Fruit fly (Drosophila melanogaster) S2 (cell line): ENCODE data around the gene Pglym87.

Experiments used
- CG8478 ChIP-seq: fragments of >200 bp; optimal IDR thresholded peaks from 2 replicates; lab custom pipeline; 2018
- CTCF ChIP-seq, 2 experiments: fragments of >200 bp; optimal IDR thresholded peaks; 2 replicates each; lab custom pipeline; 2018

The Pglym87 gene

dm6 chr3R:12244468-12245060 is 12.0 kb upstream of the Pglym87 start:
- TF ChIP-seq CG8478 (lab: Kevin White, UChicago) = no peak

DNA sequence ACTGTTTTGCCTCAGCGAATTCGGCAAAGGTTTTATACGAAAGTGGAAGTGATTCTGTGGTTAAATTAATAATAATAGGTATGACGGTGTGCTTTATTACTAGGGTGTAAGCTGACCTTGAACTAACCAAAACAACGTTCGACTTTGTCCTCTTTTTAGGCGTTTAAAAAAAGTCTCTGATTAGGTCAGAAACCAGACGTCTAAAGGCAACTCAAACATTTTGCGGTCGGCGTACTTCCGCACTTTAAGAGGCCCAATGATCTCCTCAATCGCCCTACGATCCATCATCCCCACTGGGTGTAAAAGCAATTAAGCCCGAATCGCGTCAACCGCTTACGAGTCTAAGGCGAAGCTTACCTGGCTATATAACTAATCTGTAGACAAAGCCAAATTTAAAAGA is 6.6 kb upstream of the Pglym87 start, which contains the start of gene Cyp313a3:
Cyp313a3 (minus strand) TSS at position 101 of the 400 bp plus-strand sequence.
- no peak for TF ChIP-seq CTCF (optimal IDR thresholded peaks at IDR 0.05; lab: Kevin White, UChicago)
- TF ChIP-seq CG8478 (lab: Kevin White, UChicago) = no peak

- TF ChIP-seq CTCF (optimal IDR thresholded peaks at IDR 0.05; lab: Kevin White, UChicago) (no peak), CG8478 (lab: Kevin White, UChicago) (no peak)
Measured at dm6 chr3R:12236804-12237203, 4.3 kb upstream of the Pglym87 start, which contains the start of gene Cyp313a2. Gene Cyp313a2, minus strand, starts transcription at chr3R:12236904.

- TF ChIP-seq CTCF (optimal IDR thresholded peaks at IDR 0.05; lab: Kevin White, UChicago) (no peak), CG8478 (lab: Kevin White, UChicago) (no peak)
Measured at dm6 chr3R:12234584-12234983, 2.1 kb upstream of the Pglym87 start, which contains the start of gene Cyp313a5. Gene Cyp313a5, minus strand, starts transcription at chr3R:12234684.

DNA sequence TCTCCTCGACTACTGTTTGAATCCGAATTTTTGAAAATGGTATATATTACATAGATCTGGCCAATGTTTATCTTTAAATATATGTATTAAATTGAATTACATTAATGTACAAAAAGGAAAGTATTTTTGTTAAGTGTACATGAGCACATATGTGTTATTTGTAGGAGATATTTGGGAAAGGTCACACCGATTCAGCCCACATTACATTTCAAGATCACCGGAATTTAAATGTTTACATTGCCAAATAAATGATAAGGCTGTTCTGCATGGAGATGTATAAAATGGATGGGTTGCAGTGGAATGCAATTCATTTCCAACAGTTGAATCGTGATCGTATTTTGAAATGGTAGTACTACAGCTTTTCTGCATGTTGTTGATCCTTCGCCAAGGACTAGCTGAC is 3.4 kb downstream of the Pglym87 start, which contains the start of gene CG3916:
CG3916 (plus strand) TSS at position 301 of the 400 bp plus-strand sequence.
- TF ChIP-seq CTCF (optimal IDR thresholded peaks at IDR 0.05; lab: Kevin White, UChicago) (no peak), CG8478 (lab: Kevin White, UChicago) (no peak)

DNA sequence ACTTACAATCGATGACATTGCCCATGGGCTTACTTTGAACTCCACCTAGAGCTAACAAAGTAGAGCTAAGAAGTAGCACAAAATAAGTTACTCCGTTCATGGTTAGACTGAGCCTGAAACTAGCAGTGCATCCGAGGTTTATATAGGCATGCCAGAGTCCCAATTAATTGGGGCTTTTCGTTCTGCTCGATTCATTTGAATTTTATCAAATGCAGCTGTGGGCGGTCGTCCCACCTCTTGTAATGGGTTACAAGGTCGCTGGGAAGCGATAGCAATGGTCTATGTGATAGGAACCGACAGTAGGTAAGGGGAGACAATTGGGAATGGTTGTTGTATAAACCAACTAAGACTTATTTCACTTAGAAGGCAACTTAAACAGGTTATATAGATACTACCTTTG is 6.3 kb downstream of the Pglym87 start, which contains the start of gene CG12256:
CG12256 (minus strand) TSS at position 101 of the 400 bp plus-strand sequence.
- TF ChIP-seq CG8478 (lab: Kevin White, UChicago) (no peak), CTCF (optimal IDR thresholded peaks at IDR 0.05; lab: Kevin White, UChicago) (no peak)

- TF ChIP-seq CG8478 (lab: Kevin White, UChicago) = no peak
- no peak for TF ChIP-seq CTCF (optimal IDR thresholded peaks at IDR 0.05; lab: Kevin White, UChicago)
Measured at dm6 chr3R:12224919-12225318, 7.6 kb downstream of the Pglym87 start, which contains the start of gene CG17404. Gene CG17404, minus strand, starts transcription at chr3R:12225019.

dm6 chr3R:12222093-12222492 is 10.4 kb downstream of the Pglym87 start, which contains the start of gene Rsbp15:
Gene Rsbp15, plus strand, starts transcription at chr3R:12222387.
- TF ChIP-seq CG8478 (lab: Kevin White, UChicago) = no peak
- peak; percentile 86 to 91 for TF ChIP-seq CTCF (optimal IDR thresholded peaks at IDR 0.05; lab: Kevin White, UChicago)

DNA sequence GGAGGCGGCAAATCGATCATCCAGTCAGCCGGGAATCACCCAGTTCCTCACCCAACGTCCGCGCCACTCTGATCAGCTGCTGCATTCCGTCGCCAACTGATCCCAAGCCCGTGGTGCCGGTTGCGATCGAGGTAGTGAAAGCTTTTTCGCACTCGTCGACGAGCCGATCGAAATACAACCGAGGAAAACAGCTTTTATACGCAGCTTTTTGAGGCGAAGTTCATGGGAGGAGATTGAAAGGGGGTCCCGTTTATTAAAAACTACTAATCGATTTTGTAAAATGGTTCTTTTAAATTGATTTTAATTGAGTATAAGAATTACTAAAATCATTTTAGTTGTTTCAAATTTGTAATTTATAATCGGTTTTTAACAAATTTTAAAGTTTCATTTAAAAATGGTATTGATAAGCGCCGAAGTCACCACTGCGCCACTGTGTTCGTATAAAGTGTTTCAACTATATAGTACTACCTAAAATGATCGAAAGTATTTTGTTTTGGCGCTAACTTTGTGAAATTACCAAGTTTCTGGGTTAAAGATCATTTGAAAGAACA is 11.1 kb downstream of the Pglym87 start, which contains the start of gene CG4860:
CG4860 (minus strand) TSS at position 99 of the 551 bp plus-strand sequence.
- TF ChIP-seq CG8478 (lab: Kevin White, UChicago) (no peak), CTCF (optimal IDR thresholded peaks at IDR 0.05; lab: Kevin White, UChicago) (no peak)

DNA sequence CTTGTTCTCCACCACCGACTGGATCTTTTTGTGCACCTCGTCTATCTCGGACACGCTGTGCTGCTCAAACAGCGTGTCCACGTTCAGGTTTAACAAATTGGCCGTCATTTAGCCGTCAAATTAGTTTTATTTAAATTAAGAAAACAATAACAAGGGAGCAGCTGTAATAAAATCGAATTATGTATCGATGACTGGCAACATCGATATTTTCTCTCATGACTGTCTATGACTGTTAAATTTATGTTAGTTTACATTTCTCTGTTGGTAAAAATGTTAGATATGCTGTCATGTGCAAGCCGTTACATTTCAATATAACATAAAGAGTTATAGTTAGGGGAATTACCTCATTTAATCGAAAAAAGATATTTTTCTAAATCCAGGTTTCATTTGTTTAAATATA is 13.0 kb downstream of the Pglym87 start, which contains the start of gene Cog1:
Cog1 (minus strand) TSS at position 190 of the 400 bp plus-strand sequence.
- TF ChIP-seq CTCF (optimal IDR thresholded peaks at IDR 0.05; lab: Kevin White, UChicago) (no peak), CG8478 (lab: Kevin White, UChicago) (no peak)

DNA sequence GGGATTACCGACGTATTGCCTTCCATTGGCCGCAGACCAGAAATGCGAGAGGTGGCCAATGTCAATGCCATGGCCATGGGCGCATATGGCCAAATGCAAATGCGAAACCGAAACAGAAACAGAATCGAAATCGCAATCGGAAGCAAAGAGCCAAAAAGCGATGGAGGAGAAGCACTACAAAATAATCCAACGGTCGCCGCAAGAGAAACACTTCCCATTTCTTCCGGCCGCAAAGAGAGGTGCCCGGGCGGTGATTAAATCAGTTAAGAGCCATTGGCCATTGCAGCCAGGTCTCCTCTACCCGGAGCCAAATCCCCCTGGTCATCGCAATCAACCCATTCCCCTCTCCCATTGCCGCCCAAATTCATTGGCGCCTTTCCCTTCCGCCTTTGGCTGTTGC is 18.3 kb downstream of the Pglym87 start, which contains the start of gene CG14742:
CG14742 (plus strand) TSS at position 301 of the 400 bp plus-strand sequence.
- TF ChIP-seq CG8478 (lab: Kevin White, UChicago) = no peak

- no peak for TF ChIP-seq CG8478 (lab: Kevin White, UChicago)
- no peak for TF ChIP-seq CTCF (optimal IDR thresholded peaks at IDR 0.05; lab: Kevin White, UChicago)
Measured at dm6 chr3R:12211552-12211951, 21.0 kb downstream of the Pglym87 start.

dm6 chr3R:12210260-12210659 is 22.3 kb downstream of the Pglym87 start, which contains the start of gene CG4830:
Gene CG4830, minus strand, starts transcription at chr3R:12210360.
- TF ChIP-seq CTCF (optimal IDR thresholded peaks at IDR 0.05; lab: Kevin White, UChicago) (no peak), CG8478 (lab: Kevin White, UChicago) (no peak)

dm6 chr3R:12197641-12198040 is 34.9 kb downstream of the Pglym87 start, which contains the start of gene Adk1:
Gene Adk1, plus strand, starts transcription at chr3R:12197941.
- TF ChIP-seq CG8478 (lab: Kevin White, UChicago) = no peak
- no peak for TF ChIP-seq CTCF (optimal IDR thresholded peaks at IDR 0.05; lab: Kevin White, UChicago)

dm6 chr3R:12196100-12196499 is 36.4 kb downstream of the Pglym87 start:
- TF ChIP-seq CTCF (optimal IDR thresholded peaks at IDR 0.05; lab: Kevin White, UChicago) = no peak
- TF ChIP-seq CG8478 (lab: Kevin White, UChicago) = no peak
